6 worm cellular contexts compared by ENCODE assay signal in genomic region chrV:6710462-6710861, ce11.
TF ChIP-seq lines count a peak whose summit lies in the region.

TSS of gene sna-1 (minus strand) at chrV:6710679.

TF ChIP-seq in whole organism, L1 larva, 84 proteins besides CTCF, POLR2A, EP300 and RAD21:
- TF ChIP-seq dpl-1 (GFP tag; optimal IDR thresholded peaks at IDR 0.05; lab: Kevin White, UChicago): peak in 1 of 3 experiments; percentile 24
- TF ChIP-seq C04F5.9 (tag; optimal IDR thresholded peaks at IDR 0.05; lab: Kevin White, UChicago): no peak
- TF ChIP-seq lin-35 (GFP tag; optimal IDR thresholded peaks at IDR 0.05; lab: Kevin White, UChicago): peak in 1 of 2 experiments; percentile 33
- TF ChIP-seq pqm-1 (tag; optimal IDR thresholded peaks at IDR 0.05; lab: Kevin White, UChicago): no peak
- TF ChIP-seq lsy-2 (tag; optimal IDR thresholded peaks at IDR 0.05; lab: Kevin White, UChicago): peak in 1 of 2 experiments; percentile 44
- peak; percentile 7 for TF ChIP-seq snu-23 (GFP tag; optimal IDR thresholded peaks at IDR 0.05; lab: Kevin White, UChicago)
- no peak for TF ChIP-seq fkh-10 (GFP tag; optimal IDR thresholded peaks at IDR 0.05; lab: Kevin White, UChicago)
- TF ChIP-seq isw-1 (GFP tag; IDR thresholded peaks at IDR 0.05; lab: Robert Waterston, UW): no peak
- TF ChIP-seq lin-15B (tag; optimal IDR thresholded peaks at IDR 0.05; lab: Kevin White, UChicago): peak; percentile 20
- peak in 1 of 2 experiments; percentile 6 for TF ChIP-seq efl-1 (optimal IDR thresholded peaks at IDR 0.05; lab: Kevin White, UChicago)
- TF ChIP-seq efl-1 (GFP tag; optimal IDR thresholded peaks at IDR 0.05 in 1 of 2; lab: Kevin White, UChicago): peak; percentile 4 to 66

TF ChIP-seq in whole organism, L2 larva, 48 proteins besides CTCF, POLR2A, EP300 and RAD21:
- TF ChIP-seq ama-1 (optimal IDR thresholded peaks at IDR 0.05; lab: Kevin White, UChicago): peak; percentile 36
- TF ChIP-seq ztf-1 (GFP tag; conservative IDR thresholded peaks at IDR 0.05; lab: Robert Waterston, UW): no peak
- no peak for TF ChIP-seq nhr-129 (tag; optimal IDR thresholded peaks at IDR 0.05; lab: Kevin White, UChicago)
- no peak for TF ChIP-seq lin-11 (tag; optimal IDR thresholded peaks at IDR 0.05; lab: Kevin White, UChicago)
- no peak for TF ChIP-seq R02D3.7 (tag; optimal IDR thresholded peaks at IDR 0.05; lab: Kevin White, UChicago)
- peak; percentile 28 for TF ChIP-seq unc-55 (GFP tag; optimal IDR thresholded peaks at IDR 0.05; lab: Kevin White, UChicago)
TF ChIP-seq in whole organism, L2 larva: peak in this region for 2.

TF ChIP-seq in whole organism, L3 larva, 47 proteins besides CTCF, POLR2A, EP300 and RAD21:
- TF ChIP-seq R02D3.7 (tag; optimal IDR thresholded peaks at IDR 0.05; lab: Kevin White, UChicago) (no peak), lin-15B (tag; optimal IDR thresholded peaks at IDR 0.05; lab: Kevin White, UChicago) (peak; percentile 42), ztf-4 (tag; optimal IDR thresholded peaks at IDR 0.05; lab: Kevin White, UChicago) (no peak), hmg-11 (tag; optimal IDR thresholded peaks at IDR 0.05; lab: Kevin White, UChicago) (peak; percentile 16), nfya-1 (tag; optimal IDR thresholded peaks at IDR 0.05; lab: Kevin White, UChicago; ENCODE audit: insufficient read depth) (peak; percentile 30), eor-1 (tag; optimal IDR thresholded peaks at IDR 0.05; lab: Kevin White, UChicago) (no peak), pha-4 (tag; optimal IDR thresholded peaks at IDR 0.05; lab: Kevin White, UChicago) (peak; percentile 3), nhr-237 (tag; optimal IDR thresholded peaks at IDR 0.05; lab: Kevin White, UChicago) (no peak), ceh-82 (tag; optimal IDR thresholded peaks at IDR 0.05; lab: Kevin White, UChicago) (no peak)

TF ChIP-seq in whole organism, L4 larva, 104 proteins besides CTCF, POLR2A, EP300 and RAD21:
- TF ChIP-seq Y48G9A.11 (GFP tag; IDR thresholded peaks at IDR 0.05; lab: Robert Waterston, UW) (peak; percentile 89), hif-1 (tag; optimal IDR thresholded peaks at IDR 0.05; lab: Kevin White, UChicago) (no peak), T20F7.1 (GFP tag; optimal IDR thresholded peaks at IDR 0.05; lab: Kevin White, UChicago) (peak; percentile 92), mxl-3 (GFP tag; optimal IDR thresholded peaks at IDR 0.05; lab: Kevin White, UChicago) (no peak), daf-16 (GFP tag; optimal IDR thresholded peaks at IDR 0.05; lab: Kevin White, UChicago) (no peak), daf-16 (tag; optimal IDR thresholded peaks at IDR 0.05; lab: Kevin White, UChicago) (no peak)

TF ChIP-seq in whole organism, late embryonic, 69 proteins besides CTCF, POLR2A, EP300 and RAD21:
- no peak for TF ChIP-seq ceh-22 (tag; optimal IDR thresholded peaks at IDR 0.05; lab: Kevin White, UChicago)
- no peak for TF ChIP-seq ref-2 (tag; optimal IDR thresholded peaks at IDR 0.05; lab: Kevin White, UChicago)
- TF ChIP-seq lim-6 (tag; optimal IDR thresholded peaks at IDR 0.05; lab: Kevin White, UChicago): no peak
- TF ChIP-seq nfya-1 (tag; optimal IDR thresholded peaks at IDR 0.05; lab: Kevin White, UChicago): peak; percentile 15

TF ChIP-seq in whole organism, young adult, 124 proteins besides CTCF, POLR2A, EP300 and RAD21:
- TF ChIP-seq ztf-3 (GFP tag; optimal IDR thresholded peaks at IDR 0.05; lab: Kevin White, UChicago): no peak
- peak; percentile 47 for TF ChIP-seq lsl-1 (GFP tag; optimal IDR thresholded peaks at IDR 0.05; lab: Kevin White, UChicago)
- peak; percentile 75 for TF ChIP-seq madf-6 (GFP tag; IDR thresholded peaks at IDR 0.05; lab: Robert Waterston, UW)
- no peak for TF ChIP-seq ceh-27 (GFP tag; optimal IDR thresholded peaks at IDR 0.05; lab: Kevin White, UChicago)
- no peak for TF ChIP-seq lag-1 (GFP tag; IDR thresholded peaks at IDR 0.05; lab: Robert Waterston, UW)
- TF ChIP-seq efl-1 (GFP tag; optimal IDR thresholded peaks at IDR 0.05; lab: Kevin White, UChicago): peak; percentile 26
- no peak for TF ChIP-seq repo-1 (tag; optimal IDR thresholded peaks at IDR 0.05; lab: Kevin White, UChicago)
- TF ChIP-seq attf-3 (GFP tag; conservative IDR thresholded peaks at IDR 0.05; lab: Robert Waterston, UW): peak; percentile 90
- TF ChIP-seq madf-8 (GFP tag; conservative IDR thresholded peaks at IDR 0.05; lab: Robert Waterston, UW): peak; percentile 59; the same call in 1 of the 2 replicates
TF ChIP-seq in whole organism, young adult: peak in this region for 5.
